Fruit fly (Drosophila melanogaster) whole organism: ENCODE measurements around the gene DAAM.

ENCODE experiments used
- CG8478 ChIP-seq: fragments of >200 bp; optimal IDR thresholded peaks from 2 replicates; lab custom pipeline; 2018; ENCODE audit warnings: inconsistent platforms
- Dll ChIP-seq: fragments of >200 bp; optimal IDR thresholded peaks from 2 replicates; lab custom pipeline; 2017
- EcR ChIP-seq, 2 experiments: fragments of >200 bp; optimal IDR thresholded peaks; 2 replicates each; lab custom pipeline; 2017; ENCODE audit warnings: missing biosample characterization in 2 of 2, missing genetic modification characterization in 2 of 2, missing genetic modification reagents in 2 of 2
- pan ChIP-seq: fragments of >200 bp; optimal IDR thresholded peaks from 2 replicates; lab custom pipeline; 2017
- psq ChIP-seq: fragments of >200 bp; optimal IDR thresholded peaks from 2 replicates; lab custom pipeline; 2017
- usp ChIP-seq: fragments of >200 bp; optimal IDR thresholded peaks from 2 replicates; lab custom pipeline; 2017; ENCODE audit warnings: missing biosample characterization, missing genetic modification characterization, mixed read lengths

dm6 chrX:1298287-1298686 lies 23.9 kb downstream of the DAAM start, which contains the start of gene CG32811:
- TF ChIP-seq EcR (GFP tag; optimal IDR thresholded peaks at IDR 0.05; lab: Kevin White, UChicago) = no peak
- no peak for TF ChIP-seq pan (lab: Kevin White, UChicago)
- no peak for TF ChIP-seq usp (GFP tag; lab: Kevin White, UChicago)
- TF ChIP-seq CG8478 (lab: Kevin White, UChicago) = no peak
- TF ChIP-seq psq = no peak
- TF ChIP-seq Dll (lab: Kevin White, UChicago) = no peak
